ENCODE assay signal across 5 worm cellular contexts in genomic region chrII:5049865-5050342, ce11.
A peak's percentile ranks its signal among the peaks of the same experiment; 100 is the strongest.
TF ChIP-seq lines count a peak whose summit lies in the region.

F33G12.6 (plus strand) TSS chrII:5049915.

TF ChIP-seq in whole organism, L1 larva, 84 proteins besides CTCF, POLR2A, EP300 and RAD21 (continues in another document):
- TF ChIP-seq lsy-2 (tag; optimal IDR thresholded peaks at IDR 0.05; lab: Kevin White, UChicago) (peak in 1 of 2 experiments; percentile 15), lin-14 (GFP tag; optimal IDR thresholded peaks at IDR 0.05; lab: Kevin White, UChicago) (peak; percentile 69), C34B4.2 (tag; optimal IDR thresholded peaks at IDR 0.05; lab: Kevin White, UChicago) (no peak), snu-23 (GFP tag; optimal IDR thresholded peaks at IDR 0.05; lab: Kevin White, UChicago) (peak; percentile 31), ama-1 (optimal IDR thresholded peaks at IDR 0.05; lab: Kevin White, UChicago) (no peak), nhr-71 (tag; optimal IDR thresholded peaks at IDR 0.05; lab: Kevin White, UChicago) (peak; percentile 24), nhr-85 (tag; lab: Kevin White, UChicago) (peak; percentile 81), elt-3 (tag; optimal IDR thresholded peaks at IDR 0.05; lab: Kevin White, UChicago) (peak in 2 of 6 experiments; percentile 19 to 46), pqm-1 (tag; optimal IDR thresholded peaks at IDR 0.05; lab: Kevin White, UChicago) (no peak), lin-15B (tag; optimal IDR thresholded peaks at IDR 0.05; lab: Kevin White, UChicago) (no peak), pag-3 (tag; optimal IDR thresholded peaks at IDR 0.05; lab: Kevin White, UChicago; ENCODE audit: borderline replicate concordance, insufficient read depth) (no peak), mep-1 (tag; optimal IDR thresholded peaks at IDR 0.05; lab: Kevin White, UChicago) (peak; percentile 52), Y116A8C.19 (tag; optimal IDR thresholded peaks at IDR 0.05; lab: Kevin White, UChicago; ENCODE audit: borderline replicate concordance) (no peak), ces-1 (GFP tag; optimal IDR thresholded peaks at IDR 0.05; lab: Kevin White, UChicago) (no peak), blmp-1 (tag; optimal IDR thresholded peaks at IDR 0.05; lab: Kevin White, UChicago) (peak; percentile 65), tbx-2 (tag; optimal IDR thresholded peaks at IDR 0.05; lab: Kevin White, UChicago) (peak; percentile 38), ceh-63 (GFP tag; optimal IDR thresholded peaks at IDR 0.05; lab: Kevin White, UChicago) (no peak), aly-2 (tag; optimal IDR thresholded peaks at IDR 0.05; lab: Kevin White, UChicago) (no peak)

TF ChIP-seq in whole organism, L2 larva, 48 proteins besides CTCF, POLR2A, EP300 and RAD21:
- TF ChIP-seq lsy-2 (tag; optimal IDR thresholded peaks at IDR 0.05; lab: Kevin White, UChicago) = peak in 1 of 2 experiments; percentile 31
- no peak for TF ChIP-seq sma-3 (GFP tag; optimal IDR thresholded peaks at IDR 0.05; lab: Kevin White, UChicago)
- peak; percentile 28 for TF ChIP-seq nhr-129 (tag; optimal IDR thresholded peaks at IDR 0.05; lab: Kevin White, UChicago)

TF ChIP-seq in whole organism, L3 larva, 47 proteins besides CTCF, POLR2A, EP300 and RAD21:
- no peak for TF ChIP-seq ama-1 (optimal IDR thresholded peaks at IDR 0.05; lab: Kevin White, UChicago)
- no peak for TF ChIP-seq ceh-9 (tag; optimal IDR thresholded peaks at IDR 0.05; lab: Kevin White, UChicago)
- peak; percentile 76 for TF ChIP-seq egl-5 (tag; optimal IDR thresholded peaks at IDR 0.05; lab: Kevin White, UChicago)

TF ChIP-seq in whole organism, L4 larva, 104 proteins besides CTCF, POLR2A, EP300 and RAD21:
- peak; percentile 44 for TF ChIP-seq aha-1 (tag; lab: Kevin White, UChicago)
- TF ChIP-seq unc-62 (GFP tag; optimal IDR thresholded peaks at IDR 0.05 in 1 of 2; lab: Kevin White, UChicago) = peak in 1 of 2 experiments; percentile 66
- no peak for TF ChIP-seq unc-62 (tag; optimal IDR thresholded peaks at IDR 0.05; lab: Kevin White, UChicago)
- peak; percentile 15 for TF ChIP-seq hlh-30 (tag; optimal IDR thresholded peaks at IDR 0.05; lab: Kevin White, UChicago; ENCODE audit: insufficient read depth)
- no peak for TF ChIP-seq egl-43 (GFP tag; IDR thresholded peaks at IDR 0.05; lab: Robert Waterston, UW)
- TF ChIP-seq lim-7 (GFP tag; IDR thresholded peaks at IDR 0.05; lab: Robert Waterston, UW) = no peak

TF ChIP-seq in whole organism, mixed stage, embryonic, 35 proteins besides CTCF, POLR2A, EP300 and RAD21:
- TF ChIP-seq bed-3 (GFP tag; optimal IDR thresholded peaks at IDR 0.05; lab: Kevin White, UChicago) (no peak), ces-1 (GFP tag; optimal IDR thresholded peaks at IDR 0.05; lab: Kevin White, UChicago) (peak; percentile 17), unc-62 (GFP tag; optimal IDR thresholded peaks at IDR 0.05; lab: Kevin White, UChicago) (no peak), lsy-2 (tag; optimal IDR thresholded peaks at IDR 0.05; lab: Kevin White, UChicago) (no peak)

Comparison
In these comparisons a context has a peak if more than half of its experiments do, and no peak if none do; other contexts are left out.
1. Of the 29 proteins assayed by ChIP-seq in both whole organism, L4 larva and whole organism, L1 larva: peak only in whole organism, L4 larva: aha-1; only in whole organism, L1 larva: mep-1 and unc-130; in both: none; in neither: 23; mixed calls (peak in some experiments, not most) for 3.